Fruit fly (Drosophila melanogaster): ENCODE measurements around the gene CG43074.

- no peak for TF ChIP-seq fd64A (GFP tag; optimal IDR thresholded peaks at IDR 0.05)
- TF ChIP-seq CG12659 (GFP tag; optimal IDR thresholded peaks at IDR 0.05), result no peak
- no peak for TF ChIP-seq ap (GFP tag; IDR thresholded peaks at IDR 0.05)
- no peak for TF ChIP-seq CG4730 (GFP tag; IDR thresholded peaks at IDR 0.05)
- no peak for TF ChIP-seq CG2202 (tag; optimal IDR thresholded peaks at IDR 0.05)
- TF ChIP-seq unpg (GFP tag; optimal IDR thresholded peaks at IDR 0.05), result no peak
- no peak for TF ChIP-seq CG2678 (tag; optimal IDR thresholded peaks at IDR 0.05)
- no peak for TF ChIP-seq CG7928 (GFP tag; optimal IDR thresholded peaks at IDR 0.05)
- no peak for TF ChIP-seq inv (GFP tag; IDR thresholded peaks at IDR 0.05; ENCODE audit: partially characterized antibody)
- TF ChIP-seq lmd (GFP tag; IDR thresholded peaks at IDR 0.05), result no peak
- no peak for TF ChIP-seq CTCF (GFP tag; optimal IDR thresholded peaks at IDR 0.05)
- no peak for TF ChIP-seq esg (GFP tag; conservative IDR thresholded peaks at IDR 0.05)
Measured at dm6 chr3L:3447948-3448526, 36.4 kb downstream of the CG43074 start.
